Fruit fly (Drosophila melanogaster) whole organism: ENCODE measurements around the gene CG7239.

Source experiments
- CG8478 ChIP-seq: fragments of >200 bp; optimal IDR thresholded peaks from 2 replicates; lab custom pipeline; 2018; ENCODE audit warnings: inconsistent platforms
- Dll ChIP-seq: fragments of >200 bp; optimal IDR thresholded peaks from 2 replicates; lab custom pipeline; 2017
- EcR ChIP-seq, 2 experiments: fragments of >200 bp; optimal IDR thresholded peaks; 2 replicates each; lab custom pipeline; 2017; ENCODE audit warnings: missing biosample characterization in 2 of 2, missing genetic modification characterization in 2 of 2, missing genetic modification reagents in 2 of 2
- pan ChIP-seq: fragments of >200 bp; optimal IDR thresholded peaks from 2 replicates; lab custom pipeline; 2017
- psq ChIP-seq: fragments of >200 bp; optimal IDR thresholded peaks from 2 replicates; lab custom pipeline; 2017
- usp ChIP-seq: fragments of >200 bp; optimal IDR thresholded peaks from 2 replicates; lab custom pipeline; 2017; ENCODE audit warnings: missing biosample characterization, missing genetic modification characterization, mixed read lengths

- no peak for TF ChIP-seq EcR (GFP tag; optimal IDR thresholded peaks at IDR 0.05; lab: Kevin White, UChicago)
- no peak for TF ChIP-seq CG8478
- TF ChIP-seq usp: no peak
- no peak for TF ChIP-seq psq
- no peak for TF ChIP-seq pan (lab: Kevin White, UChicago)
- TF ChIP-seq Dll (lab: Kevin White, UChicago): no peak
Observed at dm6 chr2L:5780703-5781102, 21.3 kb upstream of the CG7239 start.
